Worm (Caenorhabditis elegans) whole organism, early embryonic: ENCODE results near the gene marc-5.

Source experiments
- B0310.2 ChIP-seq: sonication (generic microtip); optimal IDR thresholded peaks from 2 replicates; lab custom pipeline; 2016; ENCODE audit warnings: mild to moderate bottlenecking, missing genetic modification characterization, missing compliant biosample characterization
- F13C5.2 ChIP-seq: sonication (generic microtip); optimal IDR thresholded peaks from 2 replicates; lab custom pipeline; 2017; ENCODE audit warnings: mild to moderate bottlenecking, missing genetic modification characterization, inconsistent platforms, missing compliant biosample characterization
- aly-1 ChIP-seq: sonication (generic microtip); optimal IDR thresholded peaks from 2 replicates; lab custom pipeline; 2016; ENCODE audit warnings: missing genetic modification characterization, missing compliant biosample characterization
- ama-1 ChIP-seq: fragments of 150-350 bp; optimal IDR thresholded peaks from 2 replicates; lab custom pipeline; 2014
- ceh-13 ChIP-seq: fragments of 200-800 bp; sonication (Bioruptor generic); optimal IDR thresholded peaks from 2 replicates; lab custom pipeline; 2018; ENCODE audit warnings: mild to moderate bottlenecking, missing genetic modification characterization, missing compliant biosample characterization
- ceh-36 ChIP-seq: sonication (generic microtip); optimal IDR thresholded peaks from 2 replicates; lab custom pipeline; 2016; ENCODE audit warnings: missing genetic modification characterization, inconsistent platforms, missing compliant biosample characterization
- ets-7 ChIP-seq: sonication (generic microtip); optimal IDR thresholded peaks from 2 replicates; lab custom pipeline; 2016; ENCODE audit warnings: missing genotype, missing genetic modification characterization, missing compliant biosample characterization
- flt-1 ChIP-seq: fragments of 200-800 bp; sonication (Bioruptor generic); IDR thresholded peaks from 2 replicates; pipeline ENCODE4 v1.3.6; 2022; ENCODE audit warnings: missing genetic modification characterization, missing compliant biosample characterization
- hmbx-1 ChIP-seq: sonication (generic microtip); optimal IDR thresholded peaks from 2 replicates; lab custom pipeline; 2016; ENCODE audit warnings: mild to moderate bottlenecking, missing genetic modification characterization, missing compliant biosample characterization
- hmg-4 ChIP-seq: fragments of 200-800 bp; sonication (Bioruptor generic); optimal IDR thresholded peaks from 2 replicates; lab custom pipeline; 2018; ENCODE audit warnings: mild to moderate bottlenecking, missing genetic modification characterization, missing compliant biosample characterization
- hnd-1 ChIP-seq: sonication (generic microtip); optimal IDR thresholded peaks from 2 replicates; lab custom pipeline; 2016; ENCODE audit warnings: missing genetic modification characterization, missing compliant biosample characterization
- pes-1 ChIP-seq: fragments of 200-800 bp; sonication (Bioruptor generic); IDR thresholded peaks from 2 replicates; pipeline ENCODE4 v1.3.6; 2022; ENCODE audit warnings: missing genetic modification reagents, missing genetic modification characterization, missing compliant biosample characterization
- scrt-1 ChIP-seq: fragments of 200-800 bp; sonication (Bioruptor generic); IDR thresholded peaks from 2 replicates; pipeline ENCODE4 v1.3.6; 2022; ENCODE audit warnings: missing genetic modification characterization, missing compliant biosample characterization
- sea-1 ChIP-seq: fragments of 200-800 bp; sonication (Bioruptor generic); conservative IDR thresholded peaks from 2 replicates; pipeline ENCODE4 v1.3.6; 2022; ENCODE audit warnings: missing genetic modification characterization, missing compliant biosample characterization
- tbx-11 ChIP-seq: fragments of 200-800 bp; sonication (Bioruptor generic); IDR thresholded peaks from 2 replicates; pipeline ENCODE4 v1.3.6; 2022; ENCODE audit warnings: missing genetic modification characterization, missing compliant biosample characterization
- tbx-37 ChIP-seq: fragments of 200-800 bp; sonication (Bioruptor generic); conservative IDR thresholded peaks from 2 replicates; pipeline ENCODE4 v1.3.6; 2022; ENCODE audit warnings: missing genetic modification reagents, missing genetic modification characterization, missing compliant biosample characterization
- tra-4 ChIP-seq: sonication (generic microtip); optimal IDR thresholded peaks from 2 replicates; lab custom pipeline; 2017; ENCODE audit warnings: missing genetic modification characterization, missing compliant biosample characterization

The marc-5 gene

DNA sequence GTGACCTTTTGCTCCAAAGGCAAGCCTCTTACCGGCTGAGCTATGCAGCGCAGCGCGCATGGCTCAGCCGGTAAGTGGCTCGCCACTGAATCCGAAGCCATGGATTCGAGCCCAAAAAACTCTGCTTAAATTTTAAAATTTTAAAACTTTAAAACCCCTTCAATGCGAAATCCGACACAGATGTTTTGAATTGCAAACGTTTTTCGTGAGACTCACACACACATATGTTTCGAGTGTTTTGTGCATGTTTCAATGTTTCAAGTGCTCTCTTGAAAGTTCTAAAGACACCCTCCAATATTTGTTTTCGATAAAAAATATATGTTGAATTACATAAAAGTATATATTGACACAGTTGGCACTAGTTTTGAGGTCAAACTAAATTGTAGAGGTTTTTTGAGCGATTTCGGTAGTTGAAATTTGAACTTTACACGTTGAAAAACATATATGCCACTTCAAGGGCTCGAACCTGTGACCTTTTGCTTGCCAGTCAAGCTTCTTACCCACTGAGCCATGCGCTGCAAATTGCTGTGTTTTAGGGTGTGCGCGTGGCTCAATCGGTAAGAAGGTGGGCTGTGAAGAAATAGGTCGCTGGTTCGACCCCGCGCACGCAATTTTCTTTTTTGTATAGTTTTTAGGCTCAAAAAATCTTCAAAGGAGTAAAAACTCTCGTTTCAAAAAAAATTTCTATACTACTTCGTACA lies 32.9 kb downstream of the marc-5 start:
- no peak for TF ChIP-seq scrt-1
- no peak for TF ChIP-seq hmg-4 (GFP tag; lab: Kevin White, UChicago)
- TF ChIP-seq B0310.2 (tag; lab: Kevin White, UChicago), result no peak
- no peak for TF ChIP-seq tra-4 (tag; lab: Kevin White, UChicago)
- TF ChIP-seq ceh-13, result no peak
- TF ChIP-seq ceh-36 (tag; lab: Kevin White, UChicago), result no peak
- no peak for TF ChIP-seq flt-1 (GFP tag; lab: Robert Waterston, UW)
- no peak for TF ChIP-seq aly-1 (tag; lab: Kevin White, UChicago)
- no peak for TF ChIP-seq hmbx-1 (tag; lab: Kevin White, UChicago)
- TF ChIP-seq sea-1 (GFP tag; lab: Robert Waterston, UW), result no peak
- no peak for TF ChIP-seq tbx-11 (GFP tag; lab: Robert Waterston, UW)
- no peak for TF ChIP-seq tbx-37 (GFP tag; lab: Robert Waterston, UW)

DNA sequence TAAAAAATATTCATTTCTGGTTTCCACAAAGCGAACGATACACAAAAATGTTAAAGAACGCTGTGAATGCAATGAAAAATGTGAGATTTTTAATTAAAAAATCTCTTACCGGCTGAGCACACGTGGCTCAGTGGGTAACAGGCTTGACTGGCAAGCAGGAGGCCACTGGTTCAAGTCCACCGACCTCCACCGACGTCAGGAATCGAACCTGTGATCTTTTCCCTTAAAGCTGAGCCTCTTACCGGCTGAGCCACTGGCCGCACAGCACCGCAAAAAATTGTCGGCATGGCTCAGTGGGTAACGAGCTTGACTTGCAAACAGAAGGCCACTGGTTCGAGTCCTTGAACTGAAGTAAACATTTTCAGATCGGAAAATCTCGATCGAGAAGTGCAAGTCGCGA lies 34.5 kb downstream of the marc-5 start, which contains the start of gene C44C11.6:
Gene C44C11.6, plus strand, starts transcription at position 23 of the 400 bp plus-strand sequence.
- 0 out of 2 replicates have a peak, but pooled peaks have one; percentile 34 for TF ChIP-seq pes-1 (GFP tag; lab: Robert Waterston, UW)
- no peak for TF ChIP-seq tbx-11 (GFP tag; lab: Robert Waterston, UW)

DNA sequence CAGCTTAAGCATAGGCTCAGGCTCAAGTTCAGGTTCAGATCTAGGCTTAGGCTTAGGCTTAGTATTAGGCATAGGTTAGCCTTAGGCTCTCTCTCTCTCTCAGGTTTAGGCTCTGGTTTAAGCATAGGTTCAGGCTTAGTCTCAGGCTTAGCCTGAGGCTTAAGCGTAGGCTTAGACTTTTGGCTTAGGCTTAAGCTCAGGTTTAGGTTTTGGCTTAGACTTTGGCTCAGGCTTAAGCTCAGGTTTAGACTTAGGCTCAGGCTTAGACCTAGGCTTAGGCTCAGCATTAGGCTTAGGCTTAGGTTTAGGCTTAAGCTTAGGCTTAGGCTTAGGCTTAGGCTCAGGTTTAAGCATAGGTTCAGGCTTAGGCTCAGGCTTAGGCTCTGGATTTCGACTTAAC lies 35.6 kb downstream of the marc-5 start:
- peak; percentile 77 for TF ChIP-seq ceh-36 (tag; lab: Kevin White, UChicago)
- TF ChIP-seq B0310.2 (tag; lab: Kevin White, UChicago), result no peak

DNA sequence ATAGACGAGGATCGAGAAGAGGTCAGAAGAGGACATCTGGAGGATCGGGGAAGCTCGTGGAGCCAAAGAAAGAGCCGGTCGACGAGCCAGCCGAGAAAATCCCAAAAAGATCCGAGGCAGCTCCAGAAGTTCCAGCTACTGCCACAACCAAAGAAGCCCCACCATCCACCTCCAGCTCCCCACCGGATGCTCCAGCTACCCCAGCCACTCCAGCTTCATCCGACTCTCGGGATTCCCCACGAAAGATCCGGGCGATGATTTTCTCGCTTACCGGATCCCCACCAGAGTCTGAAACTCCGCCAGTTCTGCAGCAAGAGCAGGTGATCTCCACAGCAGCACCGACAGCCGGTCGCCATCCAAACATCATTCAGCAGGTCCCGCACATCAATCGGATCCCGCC lies 36.4 kb downstream of the marc-5 start:
- TF ChIP-seq F13C5.2 (tag; lab: Kevin White, UChicago), result no peak
- TF ChIP-seq ceh-36 (tag; lab: Kevin White, UChicago), result no peak
- no peak for TF ChIP-seq ets-7 (tag; lab: Kevin White, UChicago)
- no peak for TF ChIP-seq B0310.2 (tag; lab: Kevin White, UChicago)
- no peak for TF ChIP-seq ama-1 (lab: Kevin White, UChicago)
- TF ChIP-seq tra-4 (tag; lab: Kevin White, UChicago), result no peak
- no peak for TF ChIP-seq hmbx-1 (tag; lab: Kevin White, UChicago)
- TF ChIP-seq aly-1 (tag; lab: Kevin White, UChicago), result no peak
- TF ChIP-seq ceh-13, result no peak
- no peak for TF ChIP-seq hmg-4 (GFP tag; lab: Kevin White, UChicago)
- no peak for TF ChIP-seq hnd-1 (tag; lab: Kevin White, UChicago)
- no peak for TF ChIP-seq tbx-11 (GFP tag; lab: Robert Waterston, UW)
- TF ChIP-seq flt-1 (GFP tag; lab: Robert Waterston, UW), result no peak
- TF ChIP-seq pes-1 (GFP tag; lab: Robert Waterston, UW), result no peak
- no peak for TF ChIP-seq scrt-1

DNA sequence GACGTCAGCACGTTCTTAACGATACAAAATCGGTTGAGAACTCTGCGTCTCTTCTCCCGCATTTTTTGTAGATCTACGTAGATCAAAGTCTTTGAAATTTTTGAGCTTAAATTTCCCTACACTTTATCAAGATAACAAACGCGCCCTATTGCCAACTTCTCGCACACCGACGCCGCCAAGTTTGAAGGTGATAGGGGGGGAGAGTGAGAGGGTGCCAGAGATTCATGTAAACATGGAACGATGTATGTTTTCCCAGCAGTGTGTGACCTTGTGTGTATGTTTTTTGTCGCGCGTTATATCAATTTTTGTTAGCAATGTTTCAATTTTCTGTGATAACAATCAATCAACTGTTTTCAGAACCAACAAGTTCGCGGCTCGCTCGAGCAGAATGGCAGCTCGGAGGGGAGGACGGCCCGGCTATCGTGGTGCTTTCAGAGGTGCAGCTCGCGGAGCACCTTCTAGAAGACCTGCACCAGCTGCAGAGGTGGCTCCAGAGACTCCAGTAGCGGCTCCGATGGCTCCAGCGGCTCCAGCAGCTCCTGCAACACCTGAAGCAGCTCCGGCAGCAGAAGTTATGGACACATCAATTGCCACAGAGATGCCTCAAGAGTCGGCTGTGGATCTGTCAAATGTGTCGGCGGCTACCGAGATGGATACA lies 37.6 kb downstream of the marc-5 start:
- TF ChIP-seq sea-1 (GFP tag; lab: Robert Waterston, UW) (no peak), flt-1 (GFP tag; lab: Robert Waterston, UW) (no peak), aly-1 (tag; lab: Kevin White, UChicago) (no peak), scrt-1 (no peak), ceh-13 (no peak), ama-1 (lab: Kevin White, UChicago) (no peak), tbx-11 (GFP tag; lab: Robert Waterston, UW) (no peak), ets-7 (tag; lab: Kevin White, UChicago) (no peak), ceh-36 (tag; lab: Kevin White, UChicago) (no peak), F13C5.2 (tag; lab: Kevin White, UChicago) (no peak), hnd-1 (tag; lab: Kevin White, UChicago) (no peak)

DNA sequence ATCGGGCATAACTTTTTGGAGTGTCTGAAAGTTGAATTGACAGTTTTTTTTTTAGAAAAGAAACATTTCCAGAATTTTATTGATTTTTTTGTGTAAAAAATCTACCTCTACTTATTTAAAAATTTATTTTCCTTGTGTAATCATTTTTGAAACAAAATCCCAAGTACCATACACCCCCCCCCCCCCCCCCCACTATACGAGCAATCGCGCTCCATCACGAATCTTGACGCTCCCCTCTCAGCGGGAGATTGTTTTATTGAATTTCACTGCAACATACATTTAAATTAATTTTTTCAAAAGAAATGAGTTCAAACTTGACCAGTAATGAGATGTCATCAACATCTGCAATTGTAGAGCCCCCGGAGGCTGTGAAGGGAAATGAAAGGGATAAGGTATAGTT lies 39.7 kb downstream of the marc-5 start, which contains the start of gene sop-2:
Gene sop-2, plus strand, starts transcription at position 301 of the 400 bp plus-strand sequence.
- TF ChIP-seq ceh-36 (tag; lab: Kevin White, UChicago) (no peak), scrt-1 (no peak), ama-1 (lab: Kevin White, UChicago) (no peak), hmg-4 (GFP tag; lab: Kevin White, UChicago) (no peak), B0310.2 (tag; lab: Kevin White, UChicago) (no peak), pes-1 (GFP tag; lab: Robert Waterston, UW) (no peak), tbx-11 (GFP tag; lab: Robert Waterston, UW) (no peak), flt-1 (GFP tag; lab: Robert Waterston, UW) (no peak), hmbx-1 (tag; lab: Kevin White, UChicago) (no peak), ets-7 (tag; lab: Kevin White, UChicago) (no peak), aly-1 (tag; lab: Kevin White, UChicago) (no peak)

DNA sequence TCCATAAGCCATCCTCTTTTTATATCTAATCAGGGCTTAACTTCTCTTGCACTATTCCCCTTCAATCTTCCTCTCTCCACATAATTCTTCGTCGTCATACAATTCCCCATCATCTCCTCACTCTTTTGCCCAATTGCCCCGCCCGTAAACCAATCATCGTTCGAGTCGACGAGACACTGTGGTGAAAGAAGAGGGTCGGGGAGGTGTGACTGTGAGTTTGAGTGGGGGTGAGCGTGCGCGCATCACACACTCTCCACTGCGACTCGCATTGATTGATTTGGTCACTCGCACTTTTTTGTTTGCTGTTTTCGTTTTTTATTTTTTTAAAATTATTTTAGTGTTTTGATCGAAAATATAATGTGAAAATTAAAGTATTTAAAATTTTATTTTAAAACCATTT lies 40.2 kb downstream of the marc-5 start:
- TF ChIP-seq ceh-13, result no peak
- TF ChIP-seq sea-1 (GFP tag; lab: Robert Waterston, UW), result 0 out of 2 replicates have a peak, but pooled peaks have one; percentile 34
- peak; percentile 7 for TF ChIP-seq F13C5.2 (tag; lab: Kevin White, UChicago)
